Worm (Caenorhabditis elegans): ENCODE results near the gene nonu-1.

DNA sequence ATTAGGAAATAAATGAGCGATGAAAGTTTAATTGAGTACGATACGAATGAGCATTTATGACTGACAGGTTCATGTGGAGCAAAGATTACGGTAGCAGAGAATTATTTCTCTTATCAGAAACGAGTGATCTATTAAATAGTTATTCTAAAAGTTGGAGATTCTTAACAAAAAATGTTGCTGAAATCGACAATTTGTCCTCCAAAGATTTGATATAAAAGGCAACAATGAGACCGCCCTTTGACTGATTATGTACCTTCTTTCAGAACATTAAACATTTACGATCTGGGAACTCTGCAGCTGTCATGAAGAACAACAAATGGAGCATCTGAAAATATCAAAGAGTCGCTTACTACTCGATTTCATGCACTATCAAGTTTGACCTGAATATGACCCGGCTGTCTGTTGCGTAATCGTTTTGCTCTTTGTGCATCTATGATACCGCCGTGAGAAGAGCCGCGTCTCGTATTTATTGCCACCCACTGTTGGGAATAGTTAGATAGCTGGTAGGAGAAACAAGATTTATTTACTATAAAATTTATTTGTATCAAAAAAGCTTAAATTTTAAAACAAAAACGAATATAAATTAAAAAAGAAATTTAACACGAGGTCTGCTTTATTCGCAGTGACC, 40.1 kb downstream of the nonu-1 start, which contains the start of gene pal-1:
- TF ChIP-seq unc-39 (tag; optimal IDR thresholded peaks at IDR 0.05), result no peak
- TF ChIP-seq lin-15B (tag; optimal IDR thresholded peaks at IDR 0.05), result no peak
- TF ChIP-seq nhr-76 (tag; optimal IDR thresholded peaks at IDR 0.05), result no peak
- no peak for TF ChIP-seq nhr-43 (tag; optimal IDR thresholded peaks at IDR 0.05; ENCODE audit: poor library complexity, severe bottlenecking)
- no peak for TF ChIP-seq pqm-1 (tag; optimal IDR thresholded peaks at IDR 0.05)
- TF ChIP-seq ama-1 (optimal IDR thresholded peaks at IDR 0.05), result no peak
- no peak for TF ChIP-seq elt-1 (tag; optimal IDR thresholded peaks at IDR 0.05)
- TF ChIP-seq elt-3 (tag; optimal IDR thresholded peaks at IDR 0.05), result no peak
- no peak for TF ChIP-seq nhr-237 (tag; optimal IDR thresholded peaks at IDR 0.05)
- no peak for TF ChIP-seq aly-2 (tag; optimal IDR thresholded peaks at IDR 0.05)

All from whole organism, L3 larva.